Fruit fly (Drosophila melanogaster): ENCODE results near the gene Adk2.

The Adk2 gene

DNA sequence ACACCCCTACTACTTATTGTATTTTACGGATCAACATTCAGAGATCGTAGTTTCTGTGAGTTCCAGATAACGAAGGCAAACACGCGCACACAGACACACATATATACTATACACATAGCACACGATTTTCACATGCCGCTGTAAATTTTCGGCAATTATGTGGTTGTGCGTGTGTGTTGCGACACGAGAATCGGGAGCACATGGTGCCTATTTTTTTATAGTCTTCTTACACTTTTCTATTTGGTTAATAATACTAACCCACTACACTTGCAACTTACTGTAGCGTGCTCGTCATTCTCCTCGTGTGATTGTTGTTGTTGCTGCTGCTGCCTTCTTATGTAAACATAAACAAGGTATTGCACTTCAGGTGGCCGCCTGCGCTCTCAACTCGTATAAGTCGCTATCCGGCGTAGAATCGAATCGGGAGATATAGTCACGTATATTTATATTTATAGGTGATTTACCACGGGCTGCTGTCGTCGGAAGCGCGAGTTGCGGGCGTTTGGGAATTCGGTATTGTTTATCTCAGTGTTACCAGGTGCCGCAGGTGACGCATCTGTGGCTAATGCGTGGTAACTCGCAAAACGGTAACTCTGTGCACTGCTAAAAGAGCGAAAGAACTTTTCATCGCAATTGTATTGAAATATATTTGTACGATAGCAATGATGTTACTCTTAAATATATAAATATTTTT lies at the start of gene Adk2 (continued):
- TF ChIP-seq CG10979 (tag; optimal IDR thresholded peaks at IDR 0.05) (no peak), cas (GFP tag; IDR thresholded peaks at IDR 0.05) (peak; percentile 34; the same call in 1 of the 2 replicates), CG12659 (GFP tag; optimal IDR thresholded peaks at IDR 0.05) (peak; percentile 5), maf-S (GFP tag; optimal IDR thresholded peaks at IDR 0.05) (no peak), Camta (GFP tag; optimal IDR thresholded peaks at IDR 0.05) (no peak), Taf1 (GFP tag; IDR thresholded peaks at IDR 0.05) (peak; percentile 49; the same call in 1 of the 2 replicates), Sox102F (GFP tag; optimal IDR thresholded peaks at IDR 0.05) (no peak), Tbp (GFP tag; optimal IDR thresholded peaks at IDR 0.05) (no peak), pita (GFP tag; optimal IDR thresholded peaks at IDR 0.05) (no peak), Atf3 (GFP tag; optimal IDR thresholded peaks at IDR 0.05) (no peak), tgo (GFP tag; IDR thresholded peaks at IDR 0.05) (peak; percentile 44; the same call in 2 of the 3 replicates), peb (GFP tag; IDR thresholded peaks at IDR 0.05) (no peak), C15 (GFP tag; IDR thresholded peaks at IDR 0.05) (no peak), CG7271 (tag; optimal IDR thresholded peaks at IDR 0.05) (no peak), MESR4 (GFP tag; optimal IDR thresholded peaks at IDR 0.05) (peak; percentile 90), stc (GFP tag; IDR thresholded peaks at IDR 0.05) (no peak), CG3726 (GFP tag; IDR thresholded peaks at IDR 0.05) (peak; percentile 58; the same call in 1 of the 3 replicates), Dip3 (GFP tag; optimal IDR thresholded peaks at IDR 0.05) (peak; percentile 18), CG10565 (GFP tag; optimal IDR thresholded peaks at IDR 0.05) (no peak), CG4282 (GFP tag; optimal IDR thresholded peaks at IDR 0.05) (no peak), so (GFP tag; IDR thresholded peaks at IDR 0.05) (0 out of 3 replicates have a peak, but pooled peaks have one; percentile 34), CG11456 (GFP tag; IDR thresholded peaks at IDR 0.05) (peak; percentile 67; the same call in 1 of the 3 replicates), CG34224 (GFP tag; IDR thresholded peaks at IDR 0.05; ENCODE audit: partially characterized antibody) (no peak), CG43689 (GFP tag; IDR thresholded peaks at IDR 0.05) (no peak), Meics (GFP tag; optimal IDR thresholded peaks at IDR 0.05) (no peak), MBD-R2 (GFP tag; IDR thresholded peaks at IDR 0.05) (peak; percentile 52; the same call in 1 of the 2 replicates), CG3995 (GFP tag; optimal IDR thresholded peaks at IDR 0.05) (no peak), CG1832 (GFP tag; optimal IDR thresholded peaks at IDR 0.05) (no peak), sr (GFP tag; IDR thresholded peaks at IDR 0.05) (0 out of 3 replicates have a peak, but pooled peaks have one; percentile 43), twi (tag; optimal IDR thresholded peaks at IDR 0.05) (peak; percentile 4), ken (GFP tag; IDR thresholded peaks at IDR 0.05) (0 out of 3 replicates have a peak, but pooled peaks have one; percentile 39), tna (GFP tag; IDR thresholded peaks at IDR 0.05; ENCODE audit: partially characterized antibody) (no peak), Jarid2 (GFP tag; optimal IDR thresholded peaks at IDR 0.05) (peak; percentile 13), CG16815 (GFP tag; optimal IDR thresholded peaks at IDR 0.05) (no peak), Bdp1 (GFP tag; optimal IDR thresholded peaks at IDR 0.05) (no peak), Dfd (GFP tag; optimal IDR thresholded peaks at IDR 0.05) (no peak), CG1602 (GFP tag; optimal IDR thresholded peaks at IDR 0.05) (no peak), CG3838 (GFP tag; optimal IDR thresholded peaks at IDR 0.05) (no peak), CG6791 (GFP tag; IDR thresholded peaks at IDR 0.05; ENCODE audit: partially characterized antibody) (peak; percentile 58; the same call in 2 of the 3 replicates), B-H2 (GFP tag; optimal IDR thresholded peaks at IDR 0.05) (peak; percentile 31), CG8924 (tag; optimal IDR thresholded peaks at IDR 0.05) (peak; percentile 75), fd96Cb (tag; optimal IDR thresholded peaks at IDR 0.05) (no peak), fru (optimal IDR thresholded peaks at IDR 0.05) (no peak), HLH54F (GFP tag; optimal IDR thresholded peaks at IDR 0.05) (peak; percentile 23), fd102C (GFP tag; optimal IDR thresholded peaks at IDR 0.05) (no peak), NFAT (GFP tag; IDR thresholded peaks at IDR 0.05) (peak; percentile 80), Ssrp (tag; optimal IDR thresholded peaks at IDR 0.05) (no peak), CG15514 (GFP tag; optimal IDR thresholded peaks at IDR 0.05) (peak; percentile 67), az2 (GFP tag; optimal IDR thresholded peaks at IDR 0.05) (no peak), ems (GFP tag; optimal IDR thresholded peaks at IDR 0.05) (peak; percentile 20)
